Fruit fly (Drosophila melanogaster): ENCODE results near the gene CG42788.

DNA sequence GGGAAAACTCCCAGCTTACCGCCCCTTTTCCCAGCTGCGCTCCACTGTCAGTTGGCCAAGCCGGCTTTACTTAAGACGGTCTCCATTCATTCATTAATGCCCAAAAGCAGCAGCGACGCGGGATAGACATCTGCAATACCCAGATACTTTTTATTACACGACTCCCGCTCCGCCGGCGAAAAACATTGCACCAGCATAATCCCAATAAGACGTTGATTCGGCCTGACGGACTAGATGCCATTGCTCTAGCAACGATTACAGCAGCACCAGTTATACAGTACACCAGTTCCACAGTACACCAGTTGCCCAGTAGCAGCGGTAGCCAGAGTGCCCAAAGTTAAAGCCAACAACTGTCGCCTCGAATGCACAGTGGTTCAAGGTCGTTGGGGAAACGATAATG is 5.9 kb downstream of the CG42788 start:
- TF ChIP-seq insv (optimal IDR thresholded peaks at IDR 0.05) (no peak), Myc (optimal IDR thresholded peaks at IDR 0.05) (no peak), h (optimal IDR thresholded peaks at IDR 0.05) (no peak), psq (optimal IDR thresholded peaks at IDR 0.05) (no peak), ttk (optimal IDR thresholded peaks at IDR 0.05) (no peak), Sin3A (optimal IDR thresholded peaks at IDR 0.05) (no peak)
